Fruit fly (Drosophila melanogaster) whole organism, larva: ENCODE measurements around the gene CG5853.

ENCODE experiments used
- noc ChIP-seq: fragments of 200-800 bp; sonication (Bioruptor generic); optimal IDR thresholded peaks from 3 replicates; lab custom pipeline; 2019; ENCODE audit warnings: missing biosample characterization, mild to moderate bottlenecking, missing genetic modification characterization, moderate library complexity

Gene CG5853

DNA sequence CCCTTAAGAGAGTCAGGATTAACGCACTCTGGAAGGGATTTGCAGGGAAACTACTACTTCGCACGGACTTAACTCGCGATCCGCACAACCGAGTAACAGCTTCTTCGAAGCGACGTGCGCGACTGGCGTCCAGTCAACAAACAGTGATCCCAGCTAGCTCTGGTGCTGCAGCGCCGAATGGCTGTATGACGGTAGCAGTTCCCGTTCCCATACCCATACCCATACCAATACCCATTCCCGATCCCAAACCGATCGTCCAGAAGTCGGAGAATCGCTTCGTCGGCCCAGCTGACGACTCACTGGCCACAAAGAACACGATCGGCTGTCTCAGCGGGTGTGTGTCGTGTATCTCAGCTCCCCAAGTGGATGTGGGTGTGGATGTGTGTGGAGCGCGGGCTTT, at the start of gene CG5853:
Gene CG5853, minus strand, starts transcription at position 384 of the 400 bp plus-strand sequence.
- peak; percentile 56 for TF ChIP-seq noc (tag; lab: Kevin White, UChicago)

DNA sequence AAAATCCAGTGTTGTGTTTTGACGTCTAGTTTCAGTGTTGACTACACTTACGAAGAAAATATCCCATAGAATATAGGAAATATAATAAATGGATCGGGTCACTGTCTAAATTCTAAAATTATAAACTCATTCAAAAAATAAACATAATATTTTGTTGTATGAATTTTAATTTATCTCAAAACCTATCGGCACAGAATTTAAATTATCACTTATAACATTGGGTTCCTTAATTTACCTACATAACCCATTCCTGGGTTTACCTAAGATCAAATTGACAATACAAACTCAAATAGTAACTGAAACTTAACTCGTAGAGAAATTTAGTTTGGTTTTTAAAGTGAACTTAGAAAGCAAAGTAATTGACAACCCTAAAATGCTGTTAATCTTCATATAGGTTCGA, 49.1 kb upstream of the CG5853 start:
- no peak for TF ChIP-seq noc (tag; lab: Kevin White, UChicago)

DNA sequence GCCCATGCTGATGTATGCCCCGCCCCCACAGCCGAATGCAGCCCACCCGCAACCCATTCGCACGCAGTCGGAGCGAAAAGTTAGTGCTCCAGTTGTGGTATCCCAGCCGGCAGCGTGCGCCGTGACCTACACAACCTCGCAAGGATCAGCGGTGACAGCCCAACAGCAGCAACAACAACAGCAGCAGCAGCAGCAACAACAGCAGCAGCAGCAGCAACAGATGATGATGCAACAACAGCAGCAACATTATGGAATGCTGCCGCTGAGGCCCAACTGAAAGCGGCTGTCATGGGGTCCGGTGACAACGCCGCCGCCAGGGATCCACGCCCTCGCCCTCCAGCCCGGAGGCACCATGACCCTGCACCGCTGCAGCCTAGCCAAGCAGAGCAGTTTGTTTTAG, 46.9 kb upstream of the CG5853 start:
- no peak for TF ChIP-seq noc (tag; lab: Kevin White, UChicago)

DNA sequence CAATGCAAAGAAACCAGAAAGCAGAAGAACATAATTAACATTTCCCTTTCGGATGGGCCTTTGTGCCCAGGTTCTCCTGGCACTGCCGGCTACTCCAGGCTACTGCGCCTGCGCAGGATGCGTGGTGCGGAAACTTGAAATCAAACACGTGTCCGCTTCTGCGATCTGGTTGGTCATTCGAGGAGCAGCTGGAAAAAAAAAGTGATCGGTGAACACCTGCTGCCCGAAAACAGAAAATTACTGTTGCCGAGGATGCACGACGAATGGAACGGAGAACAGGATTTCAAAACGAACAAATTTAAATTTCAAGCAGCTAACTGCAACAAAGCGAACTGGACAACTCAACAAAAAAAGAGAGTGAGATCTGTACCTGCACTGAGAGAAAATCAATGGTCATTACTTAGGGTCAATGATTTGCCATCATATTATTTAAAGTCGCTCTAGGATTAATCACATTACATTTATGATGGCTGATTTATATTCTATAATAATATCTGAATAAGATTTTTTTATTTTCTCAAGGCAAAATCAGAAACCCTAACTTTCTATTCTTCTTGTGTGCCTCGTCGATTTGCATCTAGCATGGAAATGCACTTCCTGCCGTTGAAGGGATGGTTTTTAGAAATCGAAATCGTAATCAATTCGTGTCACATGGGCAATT, 42.5 kb upstream of the CG5853 start:
- TF ChIP-seq noc (tag; lab: Kevin White, UChicago), result no peak

DNA sequence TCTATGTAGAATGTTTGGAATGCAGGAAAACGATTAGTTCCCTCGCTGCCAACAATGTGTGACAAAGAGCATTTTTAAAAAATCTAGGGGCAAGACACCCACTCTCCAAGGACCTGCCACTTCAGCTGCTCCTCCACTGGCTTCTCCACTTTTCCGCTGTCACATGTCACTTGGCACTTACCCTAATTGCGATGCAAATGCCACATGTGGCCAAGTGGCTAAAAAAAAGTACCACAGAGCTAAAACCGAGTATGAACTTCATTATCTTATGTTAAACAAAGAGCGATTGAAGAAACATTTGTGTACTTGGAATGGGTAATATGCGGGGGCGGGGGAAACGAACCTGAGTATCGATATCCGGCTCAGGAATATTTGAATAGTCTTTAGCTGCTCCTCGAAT, 41.8 kb upstream of the CG5853 start:
- TF ChIP-seq noc (tag; lab: Kevin White, UChicago), result no peak

DNA sequence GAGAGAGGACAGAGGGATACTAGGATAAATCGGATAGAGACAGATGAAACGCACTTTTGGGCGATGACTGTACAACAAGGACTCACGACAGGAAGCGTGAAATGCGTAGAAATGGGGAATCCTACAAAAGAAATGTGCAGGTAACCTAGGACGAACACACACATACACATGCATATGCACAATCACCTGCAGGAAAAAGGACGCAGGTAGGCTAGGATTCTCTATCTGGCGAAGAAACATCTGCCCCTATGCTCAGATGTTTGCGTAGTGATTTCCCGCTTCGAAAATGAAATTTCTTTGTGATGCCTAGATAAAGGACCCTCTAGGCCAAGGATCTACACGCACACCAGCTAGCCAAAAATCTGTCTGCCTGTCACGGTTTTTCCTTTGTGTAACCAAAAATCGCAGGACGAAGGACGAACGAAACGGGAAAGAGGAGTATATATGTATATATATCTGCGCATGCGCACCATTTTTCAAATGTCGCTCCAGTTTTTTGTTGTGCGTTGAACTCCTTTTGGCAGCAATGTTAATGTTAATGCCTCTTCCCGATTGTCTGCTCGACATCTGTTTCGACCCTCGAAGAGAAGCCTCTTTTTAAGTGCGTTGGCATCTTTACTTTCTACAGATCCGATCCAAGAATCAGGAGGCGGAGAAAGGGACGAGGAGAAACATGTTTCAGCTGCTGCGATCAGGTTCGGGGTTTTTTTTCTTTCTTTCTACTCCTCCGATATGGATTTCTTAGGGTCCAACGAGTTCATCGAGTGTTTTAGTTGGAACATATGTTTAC, 40.9 kb upstream of the CG5853 start:
- TF ChIP-seq noc (tag; lab: Kevin White, UChicago), result no peak

DNA sequence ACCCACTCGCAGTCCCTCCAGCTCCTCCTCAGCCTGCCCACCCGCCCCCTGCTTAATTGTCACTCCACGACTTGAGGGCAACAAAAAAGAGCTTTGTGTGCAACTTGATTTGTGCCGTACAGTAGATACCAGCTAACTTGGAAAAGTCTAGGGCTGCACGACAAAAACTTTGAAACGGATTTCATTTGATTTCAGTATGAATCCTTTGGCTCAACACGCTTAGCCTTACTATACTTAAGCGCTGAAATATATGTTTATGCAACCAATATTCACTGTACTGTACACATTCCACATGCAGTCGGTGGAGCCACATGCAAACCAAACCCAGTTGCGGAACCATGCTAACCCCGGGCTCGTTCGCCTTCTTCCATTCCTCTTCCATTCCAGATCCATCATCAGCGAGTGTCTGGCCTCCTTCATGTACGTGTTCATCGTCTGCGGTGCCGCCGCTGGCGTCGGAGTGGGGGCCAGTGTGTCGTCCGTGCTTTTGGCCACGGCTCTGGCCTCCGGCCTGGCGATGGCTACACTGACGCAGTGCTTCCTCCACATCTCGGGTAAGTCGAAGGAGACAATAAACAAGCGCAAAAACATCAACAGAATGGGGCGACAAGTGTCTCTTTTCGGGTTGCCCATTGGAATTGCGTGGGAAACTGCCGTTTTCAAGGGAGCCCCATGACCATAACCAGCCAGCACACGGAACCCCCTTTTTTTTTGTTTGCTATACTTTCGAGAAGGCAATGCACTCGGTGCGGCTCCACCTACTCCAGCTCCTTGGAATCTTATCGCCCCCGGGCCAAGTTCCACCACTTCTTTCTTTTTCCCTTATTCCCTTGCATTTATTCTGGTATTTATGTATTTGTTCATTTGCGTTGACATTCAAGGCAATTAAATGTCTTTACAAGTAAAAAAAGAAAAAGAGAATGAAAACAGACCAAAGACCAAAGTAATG, 39.2 kb upstream of the CG5853 start:
- no peak for TF ChIP-seq noc (tag; lab: Kevin White, UChicago)

DNA sequence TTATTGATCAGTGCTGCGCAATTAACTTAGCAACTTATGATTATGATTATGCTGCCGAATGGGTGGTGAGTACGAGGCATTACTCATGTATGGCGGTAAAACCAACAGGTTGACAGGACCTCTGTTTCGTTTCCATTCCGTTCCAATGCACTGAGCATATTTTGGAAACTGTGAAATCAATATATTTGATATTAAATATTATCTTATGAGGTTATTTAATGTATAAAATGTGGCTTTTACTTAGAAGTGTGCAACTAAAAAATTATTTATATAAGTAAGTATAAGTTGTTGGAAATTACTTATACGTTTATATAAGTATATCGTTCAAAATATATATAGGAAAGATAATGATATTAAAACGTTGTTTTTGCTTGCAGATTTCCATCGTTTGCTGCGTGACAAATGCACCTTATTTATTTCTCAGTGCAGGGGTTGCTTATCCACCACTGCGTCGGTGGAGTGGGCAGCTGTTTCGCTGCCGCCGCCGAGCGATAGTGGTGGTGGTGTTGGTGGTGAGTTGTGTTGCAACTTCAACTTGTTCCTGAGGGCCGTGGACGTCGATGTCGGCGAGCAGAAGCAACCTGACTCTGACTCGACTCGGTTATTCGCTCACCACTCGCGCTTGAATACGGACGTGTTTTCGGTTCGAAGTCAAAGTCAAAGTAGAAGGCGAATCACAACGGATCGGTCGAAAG, 36.8 kb upstream of the CG5853 start, which contains the start of gene bib:
Gene bib, plus strand, starts transcription at position 568 of the 695 bp plus-strand sequence.
- TF ChIP-seq noc (tag; lab: Kevin White, UChicago), result peak; percentile 13

DNA sequence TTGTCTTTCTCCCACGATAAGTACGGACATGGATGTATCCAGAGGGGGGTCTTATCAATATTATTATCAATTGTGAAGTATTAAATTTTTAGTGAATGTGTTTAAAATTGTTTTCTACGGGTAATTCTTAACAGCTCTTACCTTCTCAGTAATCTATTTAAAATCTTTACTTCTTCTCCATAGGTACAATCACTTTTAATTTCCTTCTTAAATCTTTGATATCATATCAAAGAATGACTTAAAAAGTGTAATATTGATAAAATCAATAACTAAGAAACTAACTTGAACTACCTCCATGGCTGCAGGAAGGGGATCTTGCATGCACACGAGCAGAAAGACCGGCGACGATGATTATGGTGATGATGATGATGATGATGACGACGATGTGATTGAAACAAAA, 35.1 kb upstream of the CG5853 start:
- no peak for TF ChIP-seq noc (tag; lab: Kevin White, UChicago)

DNA sequence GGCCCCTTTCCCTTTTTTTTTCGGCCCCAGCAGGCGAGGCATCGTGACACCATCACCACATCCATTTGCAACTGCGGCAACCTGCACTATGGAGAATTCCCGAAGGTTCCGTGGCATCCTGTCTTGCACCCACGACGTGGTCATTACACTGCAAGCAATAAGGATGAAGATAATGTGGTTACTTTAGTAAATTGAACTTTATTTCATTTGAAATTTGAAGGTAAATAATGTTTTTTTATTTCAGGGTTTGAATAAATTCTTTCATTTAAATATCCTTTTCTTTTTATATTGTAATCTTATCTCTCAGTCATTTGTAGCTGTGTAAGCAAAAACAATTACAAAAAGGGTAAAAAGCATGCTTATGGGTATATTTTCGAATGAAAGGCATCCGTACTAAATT, 34.4 kb upstream of the CG5853 start:
- TF ChIP-seq noc (tag; lab: Kevin White, UChicago), result no peak

DNA sequence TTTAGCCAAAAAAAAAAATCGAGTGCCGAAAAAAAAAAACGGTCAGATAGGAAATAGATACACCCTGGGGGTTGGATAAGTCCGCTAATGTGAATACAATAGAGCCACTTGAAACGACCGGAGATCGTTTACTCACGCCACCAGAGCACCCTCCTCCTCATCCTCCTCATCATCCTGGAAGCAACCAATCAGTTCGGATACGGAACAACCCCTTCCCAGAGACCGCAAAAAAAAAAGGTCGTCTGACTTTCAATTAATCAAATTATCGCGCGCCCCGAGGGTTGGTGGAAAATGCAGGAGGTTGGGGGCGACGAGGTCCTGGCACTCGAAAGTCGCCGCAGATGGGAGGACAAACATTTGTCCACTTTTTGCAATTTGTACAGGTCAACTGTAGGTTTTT, 25.2 kb upstream of the CG5853 start:
- TF ChIP-seq noc (tag; lab: Kevin White, UChicago), result no peak

DNA sequence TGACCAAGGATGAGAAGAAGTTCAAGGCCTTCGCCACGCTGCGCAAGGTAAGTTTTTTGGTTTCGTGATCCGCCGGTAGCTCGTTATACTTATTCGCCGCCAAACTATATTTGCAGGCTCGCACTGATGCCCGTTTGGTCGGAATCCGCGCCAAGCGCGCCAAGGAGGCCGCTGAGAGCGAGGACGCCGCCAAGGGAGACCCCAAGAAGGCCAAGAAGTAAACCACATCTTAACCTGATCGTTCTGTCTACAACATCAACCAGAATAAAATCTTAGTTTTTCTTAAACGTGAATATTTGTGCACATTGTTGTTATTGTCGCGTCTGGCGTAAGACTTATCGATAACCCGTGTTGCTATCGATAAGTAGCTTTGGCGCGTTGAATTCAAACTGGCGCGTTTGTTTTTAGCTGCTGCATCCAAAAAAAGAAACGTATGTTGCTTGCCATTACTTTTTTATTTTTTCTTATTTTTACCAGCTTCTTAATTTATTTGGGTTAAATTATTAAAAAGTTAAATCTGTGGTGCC, 20.8 kb upstream of the CG5853 start:
- no peak for TF ChIP-seq noc (tag; lab: Kevin White, UChicago)

DNA sequence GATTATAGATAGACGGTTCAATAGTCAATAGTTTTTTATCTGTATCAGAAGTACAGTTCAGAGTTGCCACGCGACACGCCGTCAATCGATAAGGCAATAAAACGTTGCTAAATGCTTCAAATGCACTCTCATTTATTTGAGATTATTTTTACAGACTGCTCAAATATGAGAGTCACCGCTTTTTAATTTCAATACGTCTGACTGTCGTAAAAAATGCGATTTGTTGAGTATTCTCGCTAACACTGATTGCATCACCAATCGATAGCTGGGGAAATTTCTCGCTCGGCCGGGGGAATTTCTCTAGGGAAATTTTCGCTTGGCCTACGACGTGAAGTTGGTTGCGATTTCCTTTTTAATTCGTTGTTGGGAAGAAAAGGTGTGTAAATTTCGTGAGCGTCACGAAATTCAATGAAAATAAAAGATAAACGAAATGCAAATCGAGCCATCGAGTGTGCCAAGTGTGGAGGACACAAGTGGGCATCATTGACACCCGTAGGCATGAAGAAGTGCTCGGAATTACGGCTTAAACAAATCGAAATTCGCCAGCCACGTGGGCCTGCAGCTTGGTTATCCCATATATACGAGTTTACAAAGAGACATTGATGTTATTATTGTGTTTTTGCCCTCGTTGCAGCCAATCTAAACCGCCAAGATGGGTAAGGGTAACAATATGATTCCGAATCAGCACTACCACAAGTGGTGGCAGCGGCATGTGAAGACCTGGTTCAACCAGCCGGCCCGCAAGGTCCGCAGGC, 19.7 kb upstream of the CG5853 start, which contains the start of the genes Dref and RpL13:
Gene Dref, minus strand, starts transcription at position 247 of the 755 bp plus-strand sequence.
Gene RpL13, plus strand, starts transcription at position 331 of the 755 bp plus-strand sequence.
- TF ChIP-seq noc (tag; lab: Kevin White, UChicago), result peak; percentile 87

DNA sequence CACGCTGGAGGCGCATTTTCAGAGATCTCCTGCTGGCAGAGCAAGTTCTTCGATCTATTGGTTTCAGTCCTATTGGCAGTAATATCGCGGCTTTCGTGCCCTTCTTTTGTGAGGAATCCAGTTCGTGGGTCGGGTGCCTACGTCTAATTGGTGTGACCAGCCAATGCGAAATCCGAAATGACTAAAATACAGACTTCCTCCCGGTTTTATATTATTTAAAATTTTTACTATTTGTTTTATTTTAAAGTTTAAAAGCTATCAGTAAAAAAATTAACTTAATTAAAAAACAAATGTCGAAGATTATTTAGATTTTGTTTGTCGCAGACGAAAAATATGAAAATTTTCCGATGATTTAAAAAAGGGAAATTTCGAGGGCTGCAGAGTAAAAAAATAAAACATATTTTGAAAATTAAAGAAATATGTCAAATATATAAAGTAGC, 16.2 kb upstream of the CG5853 start, which contains the start of gene CG5850:
Gene CG5850, minus strand, starts transcription at position 347 of the 440 bp plus-strand sequence.
- TF ChIP-seq noc (tag; lab: Kevin White, UChicago), result no peak
